Worm (Caenorhabditis elegans): Measurements from ENCODE around the gene srp-1.

ce11 chrV:802726-803125 lies 49.6 kb downstream of the srp-1 start:
- TF ChIP-seq nhr-28 (tag; optimal IDR thresholded peaks at IDR 0.05) (no peak), snpc-4 (tag; optimal IDR thresholded peaks at IDR 0.05) (no peak), nhr-77 (tag; optimal IDR thresholded peaks at IDR 0.05) (no peak), pqm-1 (tag; optimal IDR thresholded peaks at IDR 0.05) (no peak), fos-1 (tag; optimal IDR thresholded peaks at IDR 0.05) (no peak), aly-2 (tag; optimal IDR thresholded peaks at IDR 0.05) (no peak), nhr-23 (tag; optimal IDR thresholded peaks at IDR 0.05) (no peak), ama-1 (optimal IDR thresholded peaks at IDR 0.05) (no peak), ztf-11 (tag; optimal IDR thresholded peaks at IDR 0.05) (no peak), R02D3.7 (tag; optimal IDR thresholded peaks at IDR 0.05) (no peak), nhr-237 (tag; optimal IDR thresholded peaks at IDR 0.05) (no peak), elt-3 (tag; optimal IDR thresholded peaks at IDR 0.05) (no peak), skn-1 (tag; optimal IDR thresholded peaks at IDR 0.05) (no peak), elt-2 (tag; optimal IDR thresholded peaks at IDR 0.05) (no peak)

Data from whole organism, L3 larva.